Worm (Caenorhabditis elegans) whole organism, young adult: ENCODE data around the gene T07D4.2.

ENCODE experiments used
- B0035.1 ChIP-seq: sonication (generic microtip); optimal IDR thresholded peaks from 2 replicates; lab custom pipeline; 2016; ENCODE audit warnings: missing genetic modification characterization, mild to moderate bottlenecking, missing compliant biosample characterization, missing genotype, missing genetic modification reagents
- B0336.3 ChIP-seq: fragments of 200-800 bp; sonication (Bioruptor generic); IDR thresholded peaks from 2 replicates; pipeline ENCODE4 v1.3.6; 2022; ENCODE audit warnings: missing genetic modification characterization, missing compliant biosample characterization
- F22D6.2 ChIP-seq: sonication (generic microtip); optimal IDR thresholded peaks from 2 replicates; lab custom pipeline; 2016; ENCODE audit warnings: mild to moderate bottlenecking, missing genetic modification characterization, missing compliant biosample characterization
- F23B12.7 ChIP-seq: sonication (generic microtip); optimal IDR thresholded peaks from 2 replicates; lab custom pipeline; 2017; ENCODE audit warnings: missing genetic modification characterization, mild to moderate bottlenecking, missing compliant biosample characterization, antibody characterized with exemption, moderate library complexity; ENCODE audit not compliant: insufficient read depth
- F33H1.4 ChIP-seq: fragments of 200-800 bp; sonication (Bioruptor generic); IDR thresholded peaks from 2 replicates; pipeline ENCODE4 v1.3.6; 2022; ENCODE audit warnings: missing genetic modification reagents, missing genetic modification characterization, missing compliant biosample characterization
- F55B11.4 ChIP-seq: sonication (generic microtip); optimal IDR thresholded peaks from 2 replicates; lab custom pipeline; 2016; ENCODE audit warnings: missing compliant biosample characterization, missing genetic modification characterization, borderline replicate concordance; ENCODE audit not compliant: insufficient read depth
- Y56A3A.18 ChIP-seq: fragments of 200-800 bp; sonication (Bioruptor generic); IDR thresholded peaks from 2 replicates; pipeline ENCODE4 v1.3.6; 2022; ENCODE audit warnings: missing genetic modification reagents, missing genetic modification characterization, missing compliant biosample characterization
- ama-1 ChIP-seq, 3 experiments: fragments of 150-350 bp in 1 of 3; sonication (generic microtip) in 2 of 3; optimal IDR thresholded peaks; 2 replicates each; lab custom pipeline; 2014 to 2018; ENCODE audit warnings: missing biosample characterization in 2 of 3, missing genetic modification characterization in 2 of 3, missing genetic modification reagents in 2 of 3
- cebp-2 ChIP-seq: fragments of 200-800 bp; sonication (Bioruptor generic); IDR thresholded peaks from 2 replicates; pipeline ENCODE4 v1.3.6; 2022; ENCODE audit warnings: missing genetic modification characterization, missing compliant biosample characterization
- ceh-27 ChIP-seq: fragments of 200-800 bp; sonication (Bioruptor generic); optimal IDR thresholded peaks from 2 replicates; lab custom pipeline; 2018; ENCODE audit warnings: mild to moderate bottlenecking, missing genetic modification characterization, moderate library complexity, missing compliant biosample characterization
- ceh-58 ChIP-seq: fragments of 200-800 bp; sonication (Bioruptor generic); IDR thresholded peaks from 2 replicates; pipeline ENCODE4 v1.3.6; 2022; ENCODE audit warnings: missing genetic modification characterization, missing compliant biosample characterization
- efl-1 ChIP-seq: fragments of 150-350 bp; optimal IDR thresholded peaks from 2 replicates; lab custom pipeline; 2014; ENCODE audit warnings: missing biosample characterization, missing genetic modification reagents, missing genetic modification characterization
- egrh-3 ChIP-seq: fragments of 200-800 bp; sonication (Bioruptor generic); IDR thresholded peaks from 2 replicates; pipeline ENCODE4 v1.3.6; 2022; ENCODE audit warnings: missing genetic modification reagents, missing genetic modification characterization, missing compliant biosample characterization
- ekl-4 ChIP-seq: fragments of 200-800 bp; sonication (Bioruptor generic); IDR thresholded peaks from 2 replicates; pipeline ENCODE4 v1.3.6; 2022; ENCODE audit warnings: missing genetic modification reagents, missing genetic modification characterization, missing compliant biosample characterization
- gei-17 ChIP-seq: fragments of 200-800 bp; sonication (Bioruptor generic); optimal IDR thresholded peaks from 2 replicates; lab custom pipeline; 2018; ENCODE audit warnings: mild to moderate bottlenecking, missing genetic modification characterization, missing compliant biosample characterization
- hsf-1 ChIP-seq: fragments of 200-800 bp; sonication (Bioruptor generic); IDR thresholded peaks from 2 replicates; pipeline ENCODE4 v1.3.6; 2022; ENCODE audit warnings: missing genetic modification reagents, missing genetic modification characterization, missing compliant biosample characterization
- lag-1 ChIP-seq: fragments of 200-800 bp; sonication (Bioruptor generic); IDR thresholded peaks from 2 replicates; pipeline ENCODE4 v1.3.6; 2022; ENCODE audit warnings: missing genetic modification reagents, missing genetic modification characterization, missing compliant biosample characterization
- lin-54 ChIP-seq: fragments of 200-800 bp; sonication (Bioruptor generic); optimal IDR thresholded peaks from 2 replicates; lab custom pipeline; 2018; ENCODE audit warnings: mild to moderate bottlenecking, missing genetic modification characterization, missing compliant biosample characterization
- lsl-1 ChIP-seq: fragments of 200-800 bp; sonication (Bioruptor generic); optimal IDR thresholded peaks from 2 replicates; lab custom pipeline; 2018; ENCODE audit warnings: mild to moderate bottlenecking, missing genetic modification characterization, moderate library complexity, missing compliant biosample characterization
- madf-3 ChIP-seq: fragments of 200-800 bp; sonication (Bioruptor generic); IDR thresholded peaks from 2 replicates; pipeline ENCODE4 v1.3.6; 2022; ENCODE audit warnings: missing genetic modification reagents, missing genetic modification characterization, missing compliant biosample characterization
- madf-6 ChIP-seq: fragments of 200-800 bp; sonication (Bioruptor generic); IDR thresholded peaks from 2 replicates; pipeline ENCODE4 v1.3.6; 2022; ENCODE audit warnings: missing genetic modification reagents, missing genetic modification characterization, missing compliant biosample characterization
- madf-8 ChIP-seq: fragments of 200-800 bp; sonication (Bioruptor generic); conservative IDR thresholded peaks from 2 replicates; pipeline ENCODE4 v1.3.6; 2022; ENCODE audit warnings: missing genetic modification reagents, missing genetic modification characterization, missing compliant biosample characterization
- mel-28 ChIP-seq: sonication (generic microtip); optimal IDR thresholded peaks from 2 replicates; lab custom pipeline; 2016; ENCODE audit warnings: borderline replicate concordance, mild to moderate bottlenecking, missing genetic modification characterization, missing compliant biosample characterization
- mes-4 ChIP-seq: sonication (generic microtip); optimal IDR thresholded peaks from 2 replicates; lab custom pipeline; 2016; ENCODE audit warnings: missing genotype, missing genetic modification characterization, missing compliant biosample characterization
- nhr-179 ChIP-seq: sonication (generic microtip); optimal IDR thresholded peaks from 2 replicates; lab custom pipeline; 2016; ENCODE audit warnings: mild to moderate bottlenecking, missing genetic modification characterization, missing compliant biosample characterization
- nhr-90 ChIP-seq: sonication (generic microtip); optimal IDR thresholded peaks from 2 replicates; lab custom pipeline; 2016; ENCODE audit warnings: missing genotype, mild to moderate bottlenecking, missing genetic modification characterization, missing compliant biosample characterization
- pbrm-1 ChIP-seq: fragments of 200-800 bp; sonication (Bioruptor generic); IDR thresholded peaks from 2 replicates; pipeline ENCODE4 v1.3.6; 2022; ENCODE audit warnings: missing genetic modification reagents, missing genetic modification characterization, missing compliant biosample characterization
- snpc-1.3 ChIP-seq: sonication (generic microtip); optimal IDR thresholded peaks from 2 replicates; lab custom pipeline; 2017; ENCODE audit warnings: missing genetic modification characterization, mild to moderate bottlenecking, missing compliant biosample characterization, antibody characterized with exemption, moderate library complexity, missing genotype, missing genetic modification reagents; ENCODE audit not compliant: insufficient read depth
- tbp1 ChIP-seq: fragments of 200-800 bp; sonication (Bioruptor generic); optimal IDR thresholded peaks from 2 replicates; lab custom pipeline; 2018; ENCODE audit warnings: mild to moderate bottlenecking, missing genetic modification characterization, missing compliant biosample characterization
- tbx-9 ChIP-seq: sonication (generic microtip); optimal IDR thresholded peaks from 2 replicates; lab custom pipeline; 2016; ENCODE audit warnings: borderline replicate concordance, missing genetic modification characterization, inconsistent platforms, missing compliant biosample characterization
- unc-130 ChIP-seq: sonication (generic microtip); optimal IDR thresholded peaks from 2 replicates; lab custom pipeline; 2016; ENCODE audit warnings: missing genetic modification reagents, missing genetic modification characterization, missing compliant biosample characterization

Gene T07D4.2

ce11 chrII:8890017-8890416 lies 16.3 kb upstream of the T07D4.2 start (continued):
- no peak for TF ChIP-seq nhr-90
- TF ChIP-seq lin-54 (GFP tag; lab: Kevin White, UChicago) = peak; percentile 45
- no peak for TF ChIP-seq F55B11.4 (tag; lab: Kevin White, UChicago)
- no peak for TF ChIP-seq lag-1 (GFP tag; lab: Robert Waterston, UW)
- no peak for TF ChIP-seq F22D6.2 (tag; lab: Kevin White, UChicago)
- peak; percentile 0 for TF ChIP-seq efl-1 (GFP tag; lab: Kevin White, UChicago)
- no peak for TF ChIP-seq mel-28 (tag; lab: Kevin White, UChicago)
- TF ChIP-seq nhr-179 (tag; lab: Kevin White, UChicago) = no peak

- TF ChIP-seq hsf-1 (GFP tag; lab: Robert Waterston, UW) = no peak
- TF ChIP-seq mes-4 (tag; lab: Kevin White, UChicago) = no peak
- TF ChIP-seq tbp1 (GFP tag; lab: Kevin White, UChicago) = no peak
- no peak for TF ChIP-seq ceh-27
- TF ChIP-seq madf-8 (GFP tag; lab: Robert Waterston, UW) = no peak
- TF ChIP-seq pbrm-1 = no peak
- TF ChIP-seq egrh-3 (GFP tag; lab: Robert Waterston, UW) = no peak
- TF ChIP-seq ama-1 (optimal IDR thresholded peaks at IDR 0.05; lab: Kevin White, UChicago) = no peak
- TF ChIP-seq ama-1 (GFP tag; optimal IDR thresholded peaks at IDR 0.05; lab: Kevin White, UChicago) = no peak
- TF ChIP-seq gei-17 = no peak
- 0 out of 2 replicates have a peak, but pooled peaks have one; percentile 50 for TF ChIP-seq madf-3 (GFP tag; lab: Robert Waterston, UW)
- peak; percentile 18; the same call in 1 of the 2 replicates for TF ChIP-seq madf-6 (GFP tag; lab: Robert Waterston, UW)
Measured at ce11 chrII:8889589-8889988, 15.8 kb upstream of the T07D4.2 start.

ce11 chrII:8884262-8884949 lies 10.7 kb upstream of the T07D4.2 start, which contains the start of the genes T07D4.5 and ddx-19:
TSS of gene T07D4.5 (minus strand) at chrII:8884332.
TSS of gene ddx-19 (plus strand) at chrII:8884899.
- TF ChIP-seq B0035.1 (tag; lab: Kevin White, UChicago) = no peak
- TF ChIP-seq F33H1.4 (GFP tag; lab: Robert Waterston, UW) = peak; percentile 17; the same call in 1 of the 2 replicates
- no peak for TF ChIP-seq ekl-4 (GFP tag; lab: Robert Waterston, UW)
- TF ChIP-seq F23B12.7 (tag; lab: Kevin White, UChicago) = peak; percentile 40
- TF ChIP-seq lsl-1 = peak; percentile 78
- peak; percentile 45 for TF ChIP-seq snpc-1.3 (tag; lab: Kevin White, UChicago)
- TF ChIP-seq madf-6 (GFP tag; lab: Robert Waterston, UW) = peak; percentile 51; the same call in 1 of the 2 replicates

- TF ChIP-seq Y56A3A.18 (GFP tag; lab: Robert Waterston, UW) = no peak
- no peak for TF ChIP-seq F33H1.4 (GFP tag; lab: Robert Waterston, UW)
- no peak for TF ChIP-seq B0336.3 (GFP tag; lab: Robert Waterston, UW)
- TF ChIP-seq unc-130 = no peak
- TF ChIP-seq ceh-58 (GFP tag; lab: Robert Waterston, UW) = no peak
- no peak for TF ChIP-seq cebp-2
- TF ChIP-seq mel-28 (tag; lab: Kevin White, UChicago) = no peak
- TF ChIP-seq tbx-9 (tag; lab: Kevin White, UChicago) = no peak
Measured at ce11 chrII:8883559-8883958, 9.8 kb upstream of the T07D4.2 start, which contains the start of gene rha-1. TSS of gene rha-1 (minus strand) at chrII:8883659.
